Worm (Caenorhabditis elegans) whole organism, late embryonic: ENCODE results near the gene bus-19.
"Not testable (repeated sequence)": the region's sequence is repeated elsewhere in the genome, so short reads cannot be mapped to it uniquely, and the experiment has no call there.

Experiments used
- F13H6.1 ChIP-seq: sonication (generic microtip); optimal IDR thresholded peaks from 2 replicates; lab custom pipeline; 2016; ENCODE audit warnings: missing genetic modification characterization, missing compliant biosample characterization
- ama-1 ChIP-seq: fragments of 150-350 bp; optimal IDR thresholded peaks from 2 replicates; lab custom pipeline; 2014
- ceh-2 ChIP-seq: sonication (generic microtip); optimal IDR thresholded peaks from 2 replicates; lab custom pipeline; 2016; ENCODE audit warnings: missing genotype, missing genetic modification characterization, missing compliant biosample characterization
- ceh-22 ChIP-seq: sonication (generic microtip); optimal IDR thresholded peaks from 2 replicates; lab custom pipeline; 2017; ENCODE audit warnings: missing biosample characterization, missing genetic modification characterization
- ceh-9 ChIP-seq: sonication (generic microtip); optimal IDR thresholded peaks from 2 replicates; lab custom pipeline; 2016; ENCODE audit warnings: mild to moderate bottlenecking, missing genetic modification characterization, inconsistent platforms, missing compliant biosample characterization
- ets-4 ChIP-seq: sonication (generic microtip); optimal IDR thresholded peaks from 2 replicates; lab custom pipeline; 2016; ENCODE audit warnings: missing genetic modification characterization, missing compliant biosample characterization
- eyg-1 ChIP-seq: sonication (generic microtip); optimal IDR thresholded peaks from 2 replicates; lab custom pipeline; 2016; ENCODE audit warnings: missing genotype, missing genetic modification characterization, missing compliant biosample characterization
- sox-4 ChIP-seq: sonication (generic microtip); optimal IDR thresholded peaks from 2 replicates; lab custom pipeline; 2017; ENCODE audit warnings: mild to moderate bottlenecking, missing genetic modification characterization, inconsistent platforms, missing compliant biosample characterization
- ztf-16 ChIP-seq: sonication (generic microtip); optimal IDR thresholded peaks from 2 replicates; lab custom pipeline; 2017; ENCODE audit warnings: missing genetic modification characterization, missing compliant biosample characterization

ce11 chrV:12865615-12866014 is 6.2 kb upstream of the bus-19 start, which contains the start of gene T07F10.5:
- TF ChIP-seq ama-1 (lab: Kevin White, UChicago); ceh-2; F13H6.1 (tag; lab: Kevin White, UChicago); ztf-16; eyg-1 (tag; lab: Kevin White, UChicago); sox-4 (tag; lab: Kevin White, UChicago); ceh-22; ets-4; ceh-9 (tag; lab: Kevin White, UChicago): not testable (repeated sequence)
